Fruit fly (Drosophila melanogaster): ENCODE data around the gene CG33080.

Gene CG33080

DNA sequence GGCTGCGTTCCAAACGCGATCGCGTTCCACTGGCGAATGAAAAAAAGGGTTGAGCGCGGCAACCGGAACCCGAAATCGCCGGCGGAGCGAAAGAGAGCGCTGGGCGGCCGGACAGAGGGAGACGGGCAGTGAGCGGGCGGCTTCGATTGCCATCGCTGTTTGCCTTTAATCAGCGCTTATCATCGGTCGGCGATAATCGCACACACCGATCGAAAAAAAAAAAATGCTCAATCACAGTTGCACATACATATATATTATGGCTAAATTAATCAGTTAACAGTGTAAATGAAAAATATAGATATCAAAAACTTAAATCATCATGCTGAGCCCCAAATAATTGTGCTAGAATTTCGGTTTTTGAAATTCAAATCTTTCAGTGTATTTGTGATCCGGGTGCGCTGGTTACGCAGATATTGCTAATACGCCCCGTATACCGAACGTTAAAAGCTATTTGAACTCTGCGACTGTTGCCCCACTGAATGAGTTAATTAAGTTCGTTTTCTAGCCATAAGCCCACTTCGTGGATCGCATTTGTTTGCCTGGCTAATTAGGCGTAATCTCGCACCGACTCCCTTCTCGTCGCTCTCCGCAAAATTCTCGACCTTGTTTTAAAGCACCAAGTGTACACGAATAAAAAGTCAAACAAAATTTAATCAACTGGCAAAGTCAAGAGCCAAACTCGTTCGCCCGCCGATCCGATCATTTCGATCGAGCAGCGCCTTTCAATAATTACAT, at the start of gene CG33080:
Gene CG33080, minus strand, starts transcription at position 38 of the 735 bp plus-strand sequence.
- TF ChIP-seq noc (tag; optimal IDR thresholded peaks at IDR 0.05), result no peak

DNA sequence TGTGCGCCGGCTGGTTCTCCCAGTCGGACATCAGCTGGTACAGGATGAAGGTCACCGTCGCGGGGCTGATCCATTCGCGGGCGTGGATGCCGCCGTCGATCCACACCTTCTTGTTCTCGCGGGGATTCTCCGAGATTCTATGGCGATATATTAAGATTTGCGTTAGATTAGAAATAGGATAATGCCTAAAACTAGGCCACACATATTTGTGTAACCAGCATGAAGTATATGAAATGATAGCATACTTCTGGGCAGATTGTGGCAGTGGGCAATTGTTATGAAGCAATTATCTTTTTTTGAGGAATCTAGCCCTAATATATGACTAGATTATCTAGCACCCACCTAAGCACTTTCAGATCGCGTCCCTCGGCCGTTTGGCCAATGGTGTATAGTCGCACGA, 49.2 kb upstream of the CG33080 start:
- no peak for TF ChIP-seq noc (tag; optimal IDR thresholded peaks at IDR 0.05)

DNA sequence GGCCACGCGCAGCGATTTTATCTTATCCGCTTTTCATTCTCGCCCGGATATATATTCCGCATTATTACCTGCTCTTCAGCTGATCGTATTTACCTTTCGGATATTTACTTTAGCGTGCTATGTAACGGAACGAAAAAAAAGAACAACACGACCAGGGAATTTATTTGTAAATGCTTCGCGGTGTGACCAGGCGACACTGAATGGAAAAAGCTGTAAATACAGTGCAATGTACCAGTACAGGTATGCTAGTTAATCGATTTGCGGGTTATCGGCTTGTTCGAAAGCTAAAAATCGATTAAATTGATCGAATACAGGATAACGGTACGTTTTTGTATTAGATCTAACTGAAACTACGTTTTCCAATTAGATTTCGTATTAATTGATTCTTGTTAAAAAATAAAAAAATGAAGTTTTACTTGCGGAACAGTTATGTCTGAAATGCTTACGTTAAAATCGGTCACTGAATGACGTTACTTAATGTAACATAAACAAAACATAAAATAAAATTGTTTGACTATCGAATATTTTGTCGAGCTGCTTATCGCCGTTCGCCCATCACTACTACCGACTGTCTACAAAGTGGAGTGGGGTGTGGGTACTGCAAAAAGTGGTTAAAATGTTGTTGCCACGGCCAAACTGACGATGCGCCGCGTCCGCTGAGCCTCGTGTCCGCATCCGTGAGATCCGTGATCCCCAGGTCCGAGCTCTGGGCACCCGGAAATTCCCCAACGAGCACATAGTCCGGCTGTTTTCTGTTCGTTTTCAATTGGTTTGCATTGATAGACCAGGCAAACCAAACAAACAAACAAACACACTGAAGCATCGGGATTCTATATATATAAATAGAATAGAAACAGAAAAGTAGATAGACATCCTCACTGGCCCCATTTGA, 46.7 kb upstream of the CG33080 start, which contains the start of the genes MAPk-Ak2 and CG42699:
Gene MAPk-Ak2, minus strand, starts transcription at position 203 of the 892 bp plus-strand sequence.
Gene CG42699, plus strand, starts transcription at position 553 of the 892 bp plus-strand sequence.
- TF ChIP-seq noc (tag; optimal IDR thresholded peaks at IDR 0.05), result peak; percentile 46

DNA sequence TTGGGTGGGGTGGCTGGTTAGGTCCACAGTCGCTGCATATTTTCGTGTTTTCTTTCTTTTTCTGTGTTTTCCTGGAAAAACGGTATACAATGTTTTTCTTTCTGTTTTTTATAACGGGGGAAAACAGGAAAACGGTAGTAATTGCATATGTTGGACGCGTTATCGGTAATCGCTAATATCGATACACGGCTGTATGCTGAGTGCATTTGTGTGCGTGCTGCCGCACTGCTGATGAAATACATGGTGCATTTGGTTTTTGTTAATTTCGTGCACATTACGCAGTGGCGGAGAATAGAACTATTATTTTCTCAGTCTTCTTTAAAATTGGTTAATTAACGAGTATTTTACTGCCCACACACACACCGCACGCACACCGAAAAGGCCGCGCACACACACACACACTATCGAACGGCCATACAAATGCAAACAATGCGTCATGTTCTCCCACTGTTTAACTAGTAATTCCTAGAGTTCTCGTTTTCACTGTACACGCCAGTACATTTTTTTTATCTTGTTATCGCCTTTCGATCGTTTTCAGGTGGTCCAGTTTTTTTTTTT, 45.9 kb upstream of the CG33080 start:
- TF ChIP-seq noc (tag; optimal IDR thresholded peaks at IDR 0.05), result no peak

DNA sequence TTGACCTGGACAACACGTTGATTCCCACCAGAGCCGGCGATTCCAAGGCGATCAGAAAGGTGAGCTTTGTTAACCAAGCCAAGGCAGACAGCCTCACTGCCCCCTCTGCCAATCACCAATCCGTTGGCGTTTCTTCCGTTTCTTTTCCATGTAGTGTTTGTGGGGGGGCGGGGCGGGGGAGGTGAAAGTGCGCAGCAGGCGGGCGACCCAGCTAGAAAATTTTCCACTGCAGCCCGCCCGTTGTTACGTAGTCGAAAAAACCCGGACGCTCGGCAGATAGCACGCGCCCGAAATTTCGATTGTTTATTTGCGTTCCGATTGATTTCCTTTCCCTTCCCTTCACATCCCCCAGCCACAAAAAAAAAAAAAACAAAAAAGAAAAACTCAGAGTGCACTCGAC, 38.6 kb upstream of the CG33080 start:
- no peak for TF ChIP-seq noc (tag; optimal IDR thresholded peaks at IDR 0.05)

DNA sequence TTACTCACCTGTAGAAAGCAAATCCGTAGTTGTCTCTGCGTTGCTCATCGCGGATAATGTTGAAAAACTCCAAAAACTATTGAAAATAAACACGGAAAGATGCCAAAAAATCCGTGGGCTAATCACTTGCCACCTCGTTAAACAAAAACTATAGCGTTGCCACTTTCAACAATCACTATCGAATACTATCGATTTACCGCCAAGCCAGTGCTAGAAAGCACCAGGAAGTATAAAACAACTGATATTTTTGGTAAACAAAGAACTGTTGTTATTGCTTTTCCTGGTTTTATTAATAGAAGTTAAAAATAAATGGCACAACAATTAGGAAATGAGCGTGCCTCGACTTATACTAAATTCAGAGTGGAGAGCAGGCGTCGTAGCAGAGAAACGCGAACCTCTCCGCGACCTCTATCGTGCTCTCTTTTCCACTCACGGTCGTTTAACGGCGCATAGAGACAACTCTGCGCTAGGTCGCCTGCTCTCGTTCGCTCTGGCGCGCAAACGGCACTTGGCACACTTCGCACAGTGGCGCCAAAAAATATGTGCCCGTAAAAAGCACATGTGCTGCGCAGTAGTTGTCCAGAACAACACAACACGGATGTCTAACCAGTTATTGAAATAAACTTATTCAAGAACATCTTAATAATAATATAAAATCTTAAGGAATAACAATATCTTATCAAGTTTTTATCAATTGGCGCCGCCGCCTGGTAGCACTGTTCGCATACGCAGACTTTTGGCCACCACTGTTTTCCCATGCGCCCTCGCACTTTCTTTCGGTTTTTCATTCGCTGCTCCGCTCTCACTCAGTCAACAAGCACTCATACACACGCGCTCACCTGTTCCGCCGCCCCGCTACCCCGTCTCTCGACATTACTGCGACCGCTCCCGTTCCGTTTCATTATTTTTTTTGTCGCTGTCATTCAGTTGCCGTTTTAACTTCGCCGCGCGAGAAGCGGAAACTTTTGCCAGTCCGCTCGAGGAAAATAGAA, 37.6 kb upstream of the CG33080 start, which contains the start of the genes lin-52 and CG15771:
Gene lin-52, minus strand, starts transcription at position 122 of the 992 bp plus-strand sequence.
Gene CG15771, plus strand, starts transcription at position 738 of the 992 bp plus-strand sequence.
- peak; percentile 96 for TF ChIP-seq noc (tag; optimal IDR thresholded peaks at IDR 0.05)

DNA sequence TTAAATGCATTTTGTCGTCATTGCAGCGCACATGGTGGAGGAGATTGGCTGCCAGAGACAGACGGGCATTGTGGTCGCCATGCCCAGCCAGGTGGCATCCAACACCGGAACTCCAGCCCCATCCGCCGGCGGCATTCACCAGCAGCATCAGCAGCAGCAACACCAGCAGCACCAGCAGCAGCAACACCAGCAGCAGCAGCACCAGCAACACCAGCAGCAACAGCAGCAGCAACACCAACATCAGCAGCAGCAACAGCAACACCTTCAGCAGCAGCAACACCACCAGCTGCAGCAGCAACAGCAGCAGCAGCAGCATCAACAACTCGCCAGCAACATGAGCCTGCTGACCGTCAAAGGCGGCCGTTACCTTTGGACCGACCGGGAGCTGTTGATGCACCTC, 35.3 kb upstream of the CG33080 start:
- TF ChIP-seq noc (tag; optimal IDR thresholded peaks at IDR 0.05), result no peak

DNA sequence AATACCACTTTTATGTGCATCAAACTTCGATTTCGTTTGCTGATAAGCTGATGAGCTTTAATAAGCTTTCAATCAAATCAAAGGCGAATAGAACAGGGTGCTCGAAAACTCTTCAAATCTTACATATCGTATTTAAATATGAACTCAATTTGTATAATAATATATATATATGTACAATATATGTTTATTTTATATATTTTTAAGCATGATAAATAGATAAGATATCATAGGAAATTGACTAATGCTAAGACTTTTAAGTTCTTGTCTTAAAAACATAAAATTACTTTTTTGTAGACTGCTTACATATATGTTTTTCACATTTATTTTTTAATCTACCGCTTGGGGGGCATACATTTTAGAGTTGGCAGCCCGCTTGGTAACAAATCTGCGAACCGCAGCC, 34.4 kb upstream of the CG33080 start, which contains the start of gene CG15772:
Gene CG15772, plus strand, starts transcription at position 301 of the 400 bp plus-strand sequence.
- no peak for TF ChIP-seq noc (tag; optimal IDR thresholded peaks at IDR 0.05)

DNA sequence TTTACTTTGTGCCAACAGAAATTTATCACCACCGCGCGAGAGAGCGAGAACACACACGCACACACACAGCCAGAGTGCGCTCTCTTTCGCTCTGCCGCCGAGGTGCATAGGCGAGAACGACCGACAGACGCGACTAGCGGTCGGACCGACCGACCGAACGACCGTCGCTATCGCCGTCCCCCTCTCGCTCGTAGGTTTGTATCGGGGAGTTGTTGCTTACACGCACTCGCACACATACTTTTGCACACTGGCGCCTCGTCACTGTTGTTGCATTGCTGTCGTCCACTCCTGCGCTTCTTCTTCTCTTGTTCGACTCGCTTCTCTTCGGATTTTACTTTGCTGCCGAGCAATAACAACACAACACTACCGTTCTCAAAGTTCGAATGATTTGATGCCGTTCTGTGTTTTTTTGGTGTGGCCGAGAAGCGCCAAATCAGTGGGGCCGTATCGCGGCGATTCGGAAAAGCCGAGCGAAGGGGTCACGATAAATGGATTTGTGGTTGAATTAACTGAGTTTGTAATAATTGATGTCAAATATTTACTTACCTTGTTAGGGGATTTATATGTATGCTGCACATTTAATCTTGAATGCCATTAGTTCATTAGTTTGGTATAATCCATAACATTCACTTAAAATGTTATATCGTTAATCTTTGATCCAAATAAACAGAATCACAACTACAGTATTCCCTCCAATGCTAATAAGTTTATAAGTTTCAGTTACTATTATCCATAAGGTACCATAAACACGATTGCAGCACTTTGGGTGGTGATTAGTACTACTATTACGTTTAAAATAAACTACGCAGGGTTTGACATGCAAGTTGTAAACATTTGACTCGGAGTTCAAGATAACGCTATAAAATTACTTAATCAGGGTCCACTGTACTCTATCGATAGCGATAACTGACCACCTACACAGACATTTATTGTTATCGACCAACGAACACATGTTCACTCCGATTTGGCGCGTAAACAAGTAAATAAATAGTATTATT, 29.6 kb upstream of the CG33080 start, which contains the start of the genes IntS6 and Rtel1:
Gene IntS6, minus strand, starts transcription at position 391 of the 998 bp plus-strand sequence.
Gene Rtel1, plus strand, starts transcription at position 884 of the 998 bp plus-strand sequence.
- TF ChIP-seq noc (tag; optimal IDR thresholded peaks at IDR 0.05), result peak; percentile 88

DNA sequence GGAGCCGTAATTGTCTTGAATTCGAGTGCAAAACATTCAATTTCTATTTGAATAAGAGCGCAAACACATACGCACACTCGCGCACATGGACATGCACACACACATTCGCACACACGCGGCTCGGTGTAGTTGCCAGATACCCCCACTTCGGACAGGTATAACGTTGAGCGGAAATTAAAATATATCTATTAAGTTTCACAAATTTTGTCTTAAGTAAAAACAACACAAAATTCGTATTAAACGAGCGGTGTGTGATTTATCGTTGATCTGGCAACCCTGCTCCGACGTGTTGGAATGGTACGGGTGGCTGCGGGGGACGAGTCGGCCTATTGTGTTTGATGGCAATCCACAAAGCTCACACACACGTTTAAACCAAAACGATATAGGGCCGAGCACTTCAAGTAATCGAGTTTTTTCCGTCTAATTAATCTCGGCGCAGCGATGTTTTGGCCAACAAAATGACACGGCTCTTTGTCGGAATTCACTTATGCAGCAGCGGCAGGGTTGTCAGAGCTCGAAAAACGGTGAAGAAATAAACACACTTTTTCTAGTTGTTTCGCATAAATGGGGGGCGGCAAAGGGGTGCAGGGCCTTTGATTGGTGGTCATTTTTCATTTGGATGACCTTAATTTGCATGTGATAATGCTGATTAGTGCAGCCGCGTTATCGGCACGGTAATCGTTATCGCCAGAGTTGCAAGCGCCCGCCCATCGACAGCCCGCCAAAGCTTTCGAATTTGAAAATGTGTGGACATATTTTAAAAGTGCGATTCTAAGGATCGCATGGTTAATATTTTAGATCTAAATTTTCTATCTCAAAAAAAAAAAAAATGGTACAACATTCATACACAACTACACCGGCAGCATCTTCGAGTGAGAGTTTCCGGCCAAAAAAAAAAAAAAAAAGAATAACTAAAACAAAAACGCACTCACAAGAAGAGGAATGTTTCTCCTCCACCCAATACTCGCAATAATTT, 28.6 kb upstream of the CG33080 start:
- peak; percentile 75 for TF ChIP-seq noc (tag; optimal IDR thresholded peaks at IDR 0.05)

DNA sequence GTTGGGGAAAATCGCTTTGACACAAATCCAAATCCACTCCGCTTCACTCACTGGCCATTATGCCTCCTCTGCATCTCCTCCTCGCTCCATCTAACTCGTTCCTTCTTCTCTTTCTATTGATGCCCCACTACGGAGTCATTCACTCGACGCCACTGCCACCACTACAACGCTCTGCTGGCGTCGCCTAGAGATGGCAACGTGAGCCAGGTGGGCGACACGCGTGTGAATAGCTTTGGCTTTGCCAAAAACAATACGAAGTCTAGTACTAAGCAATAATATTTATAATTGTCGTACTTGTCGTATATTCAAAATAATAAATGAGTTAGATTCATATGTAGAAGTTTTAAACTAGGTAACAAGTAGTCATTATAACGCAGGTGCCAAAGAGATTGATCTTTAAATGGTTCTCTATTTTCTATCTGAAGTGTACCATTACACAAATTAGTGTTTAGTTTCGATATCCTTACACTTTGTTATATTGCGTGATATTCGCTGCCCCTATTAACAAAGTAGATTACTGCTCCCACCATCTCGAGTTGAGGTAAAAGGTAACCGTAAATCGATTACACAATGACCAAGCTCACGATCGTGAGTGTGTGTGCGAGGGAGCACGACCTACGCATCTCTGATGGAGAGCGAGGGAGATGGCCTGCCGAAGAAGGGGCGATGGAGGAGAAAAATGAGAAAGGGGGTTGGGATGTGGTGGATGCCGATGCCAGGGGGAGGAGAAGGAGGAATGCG, 27.6 kb upstream of the CG33080 start:
- TF ChIP-seq noc (tag; optimal IDR thresholded peaks at IDR 0.05), result peak; percentile 16

Measured in whole organism, larva.